Comparison of ENCODE assay signal across 2 fruit fly cellular contexts in genomic region chr2L:12424555-12424954, dm6.
TF ChIP-seq lines count a peak whose summit lies in the region.

TSS of gene Fam92 (plus strand) at chr2L:12424904.

TF ChIP-seq in whole organism, embryonic, 481 proteins besides CTCF, POLR2A, EP300 and RAD21 (continued from another document and continues in another):
- TF ChIP-seq sim (GFP tag; IDR thresholded peaks at IDR 0.05; lab: Robert Waterston, UW) (no peak), ato (GFP tag; IDR thresholded peaks at IDR 0.05; lab: Robert Waterston, UW; ENCODE audit: partially characterized antibody) (no peak), kay (GFP tag; optimal IDR thresholded peaks at IDR 0.05; lab: Kevin White, UChicago) (peak; percentile 0), Dad (GFP tag; optimal IDR thresholded peaks at IDR 0.05; lab: Kevin White, UChicago) (no peak), crp (GFP tag; optimal IDR thresholded peaks at IDR 0.05; lab: Kevin White, UChicago) (no peak), CG2712 (tag; optimal IDR thresholded peaks at IDR 0.05; lab: Kevin White, UChicago) (peak; percentile 74), CG6254 (GFP tag; optimal IDR thresholded peaks at IDR 0.05; lab: Kevin White, UChicago) (no peak), CG11695 (GFP tag; IDR thresholded peaks at IDR 0.05; lab: Robert Waterston, UW) (no peak), CG12299 (tag; optimal IDR thresholded peaks at IDR 0.05; lab: Kevin White, UChicago) (peak; percentile 41), CG32772 (GFP tag; IDR thresholded peaks at IDR 0.05; lab: Robert Waterston, UW) (no peak; the same call in 1 of the 2 replicates), CG10366 (GFP tag; IDR thresholded peaks at IDR 0.05; lab: Robert Waterston, UW) (peak; percentile 44; the same call in 1 of the 2 replicates), MBD-R2 (GFP tag; IDR thresholded peaks at IDR 0.05; lab: Robert Waterston, UW) (peak; percentile 39; the same call in 1 of the 2 replicates), bowl (GFP tag; IDR thresholded peaks at IDR 0.05; lab: Robert Waterston, UW) (no peak), CG7745 (tag; optimal IDR thresholded peaks at IDR 0.05; lab: Kevin White, UChicago) (no peak), CG10431 (GFP tag; optimal IDR thresholded peaks at IDR 0.05; lab: Kevin White, UChicago) (no peak), CG13775 (GFP tag; optimal IDR thresholded peaks at IDR 0.05; lab: Kevin White, UChicago) (no peak), Max (GFP tag; optimal IDR thresholded peaks at IDR 0.05; lab: Kevin White, UChicago) (peak; percentile 22), CG13123 (GFP tag; optimal IDR thresholded peaks at IDR 0.05; lab: Kevin White, UChicago) (no peak), CG31441 (GFP tag; IDR thresholded peaks at IDR 0.05; lab: Robert Waterston, UW) (peak; percentile 30; the same call in 1 of the 2 replicates), CG7357 (GFP tag; IDR thresholded peaks at IDR 0.05; lab: Robert Waterston, UW) (no peak), tna (GFP tag; IDR thresholded peaks at IDR 0.05; lab: Robert Waterston, UW; ENCODE audit: partially characterized antibody) (no peak), her (GFP tag; optimal IDR thresholded peaks at IDR 0.05; lab: Kevin White, UChicago) (no peak), Dbx (GFP tag; IDR thresholded peaks at IDR 0.05; lab: Robert Waterston, UW) (0 out of 3 replicates have a peak, but pooled peaks have one; percentile 13), ewg (GFP tag; optimal IDR thresholded peaks at IDR 0.05; lab: Kevin White, UChicago) (no peak), sna (GFP tag; IDR thresholded peaks at IDR 0.05; lab: Robert Waterston, UW; ENCODE audit: partially characterized antibody) (no peak), CG31224 (GFP tag; IDR thresholded peaks at IDR 0.05; lab: Robert Waterston, UW) (no peak), croc (GFP tag; conservative IDR thresholded peaks at IDR 0.05; lab: Robert Waterston, UW) (no peak), Usf (GFP tag; optimal IDR thresholded peaks at IDR 0.05; lab: Kevin White, UChicago) (no peak), CG15479 (GFP tag; optimal IDR thresholded peaks at IDR 0.05; lab: Kevin White, UChicago) (no peak), danr (GFP tag; IDR thresholded peaks at IDR 0.05; lab: Robert Waterston, UW) (no peak), Xrp1 (GFP tag; IDR thresholded peaks at IDR 0.05; lab: Robert Waterston, UW) (no peak), Doc2 (GFP tag; IDR thresholded peaks at IDR 0.05; lab: Robert Waterston, UW) (no peak), zen (tag; optimal IDR thresholded peaks at IDR 0.05; lab: Kevin White, UChicago) (peak; percentile 24), Hr78 (GFP tag; optimal IDR thresholded peaks at IDR 0.05; lab: Kevin White, UChicago) (no peak), CG14050 (GFP tag; IDR thresholded peaks at IDR 0.05; lab: Robert Waterston, UW) (no peak; the same call in 2 of the 3 replicates), Hand (GFP tag; optimal IDR thresholded peaks at IDR 0.05; lab: Kevin White, UChicago) (no peak), CG7786 (GFP tag; optimal IDR thresholded peaks at IDR 0.05; lab: Kevin White, UChicago) (no peak), CG1647 (GFP tag; optimal IDR thresholded peaks at IDR 0.05; lab: Kevin White, UChicago) (no peak), ci (GFP tag; IDR thresholded peaks at IDR 0.05; lab: Robert Waterston, UW) (peak; percentile 82), CG2199 (GFP tag; IDR thresholded peaks at IDR 0.05; lab: Robert Waterston, UW) (0 out of 3 replicates have a peak, but pooled peaks have one; percentile 39), chn (GFP tag; optimal IDR thresholded peaks at IDR 0.05; lab: Kevin White, UChicago) (peak; percentile 7), Rx (GFP tag; IDR thresholded peaks at IDR 0.05; lab: Robert Waterston, UW) (no peak), Camta (GFP tag; optimal IDR thresholded peaks at IDR 0.05; lab: Kevin White, UChicago) (peak; percentile 19), onecut (GFP tag; IDR thresholded peaks at IDR 0.05; lab: Robert Waterston, UW) (peak; percentile 56), NfI (GFP tag; optimal IDR thresholded peaks at IDR 0.05; lab: Kevin White, UChicago) (peak; percentile 71), CG10321 (GFP tag; IDR thresholded peaks at IDR 0.05; lab: Robert Waterston, UW) (no peak), ind (GFP tag; optimal IDR thresholded peaks at IDR 0.05; lab: Kevin White, UChicago) (peak; percentile 36), HmgD (GFP tag; optimal IDR thresholded peaks at IDR 0.05; lab: Kevin White, UChicago) (peak; percentile 0), Sox102F (GFP tag; optimal IDR thresholded peaks at IDR 0.05; lab: Kevin White, UChicago) (peak; percentile 57), chm (GFP tag; IDR thresholded peaks at IDR 0.05; lab: Robert Waterston, UW) (peak; percentile 29; the same call in 1 of the 2 replicates), CG12155 (GFP tag; optimal IDR thresholded peaks at IDR 0.05; lab: Kevin White, UChicago) (no peak), Antp (GFP tag; optimal IDR thresholded peaks at IDR 0.05; lab: Kevin White, UChicago) (peak; percentile 40), CG18764 (GFP tag; optimal IDR thresholded peaks at IDR 0.05; lab: Kevin White, UChicago) (no peak), CG12071 (GFP tag; optimal IDR thresholded peaks at IDR 0.05; lab: Kevin White, UChicago) (no peak), CG14710 (tag; optimal IDR thresholded peaks at IDR 0.05; lab: Kevin White, UChicago) (peak; percentile 39), D (optimal IDR thresholded peaks at IDR 0.05; lab: Kevin White, UChicago) (no peak), D (GFP tag; optimal IDR thresholded peaks at IDR 0.05; lab: Kevin White, UChicago) (no peak), CG9876 (GFP tag; optimal IDR thresholded peaks at IDR 0.05; lab: Kevin White, UChicago) (no peak), dmrt11E (tag; optimal IDR thresholded peaks at IDR 0.05; lab: Kevin White, UChicago) (peak; percentile 34), gcm2 (GFP tag; optimal IDR thresholded peaks at IDR 0.05; lab: Kevin White, UChicago) (no peak), CG2202 (tag; optimal IDR thresholded peaks at IDR 0.05; lab: Kevin White, UChicago) (no peak), Ptx1 (GFP tag; IDR thresholded peaks at IDR 0.05; lab: Robert Waterston, UW) (peak; percentile 18; the same call in 1 of the 2 replicates), CG14667 (GFP tag; IDR thresholded peaks at IDR 0.05; lab: Robert Waterston, UW) (no peak), sens-2 (GFP tag; IDR thresholded peaks at IDR 0.05; lab: Robert Waterston, UW) (peak; percentile 41), CG30020 (tag; optimal IDR thresholded peaks at IDR 0.05; lab: Kevin White, UChicago) (no peak), luna (GFP tag; optimal IDR thresholded peaks at IDR 0.05; lab: Kevin White, UChicago) (no peak), CG32532 (GFP tag; IDR thresholded peaks at IDR 0.05; lab: Robert Waterston, UW) (peak; percentile 73; the same call in 1 of the 2 replicates)

TF ChIP-seq in whole organism, prepupa, 60 proteins besides CTCF, POLR2A, EP300 and RAD21 (continued from another document):
- TF ChIP-seq net (GFP tag; optimal IDR thresholded peaks at IDR 0.05; lab: Kevin White, UChicago) (no peak), CG15336 (GFP tag; IDR thresholded peaks at IDR 0.05; lab: Robert Waterston, UW) (no peak), fd85E (GFP tag; optimal IDR thresholded peaks at IDR 0.05; lab: Kevin White, UChicago) (no peak), Lpt (GFP tag; optimal IDR thresholded peaks at IDR 0.05; lab: Kevin White, UChicago) (no peak), CG4318 (GFP tag; optimal IDR thresholded peaks at IDR 0.05; lab: Kevin White, UChicago) (no peak), CG6276 (GFP tag; optimal IDR thresholded peaks at IDR 0.05; lab: Kevin White, UChicago) (no peak), Hr4 (GFP tag; optimal IDR thresholded peaks at IDR 0.05; lab: Kevin White, UChicago) (peak; percentile 19), acj6 (GFP tag; optimal IDR thresholded peaks at IDR 0.05; lab: Kevin White, UChicago) (peak; percentile 15), vri (GFP tag; optimal IDR thresholded peaks at IDR 0.05; lab: Kevin White, UChicago) (peak; percentile 17), Blimp-1 (GFP tag; optimal IDR thresholded peaks at IDR 0.05; lab: Kevin White, UChicago) (no peak), CG3032 (tag; optimal IDR thresholded peaks at IDR 0.05; lab: Kevin White, UChicago) (peak; percentile 40), CG34406 (GFP tag; optimal IDR thresholded peaks at IDR 0.05; lab: Kevin White, UChicago) (no peak), pdm3 (GFP tag; optimal IDR thresholded peaks at IDR 0.05; lab: Kevin White, UChicago) (peak; percentile 56), Sox15 (GFP tag; optimal IDR thresholded peaks at IDR 0.05; lab: Kevin White, UChicago) (no peak), CG6163 (GFP tag; IDR thresholded peaks at IDR 0.05; lab: Robert Waterston, UW) (no peak), CG6854 (GFP tag; optimal IDR thresholded peaks at IDR 0.05; lab: Kevin White, UChicago) (no peak), Hr38 (GFP tag; optimal IDR thresholded peaks at IDR 0.05; lab: Kevin White, UChicago) (no peak), OdsH (GFP tag; optimal IDR thresholded peaks at IDR 0.05; lab: Kevin White, UChicago) (peak; percentile 35), Sox102F (GFP tag; optimal IDR thresholded peaks at IDR 0.05; lab: Kevin White, UChicago) (peak; percentile 49), eg (GFP tag; IDR thresholded peaks at IDR 0.05; lab: Robert Waterston, UW) (no peak), CG16779 (tag; optimal IDR thresholded peaks at IDR 0.05; lab: Kevin White, UChicago) (no peak), Hr39 (GFP tag; optimal IDR thresholded peaks at IDR 0.05; lab: Kevin White, UChicago) (peak; percentile 70), CG10669 (GFP tag; optimal IDR thresholded peaks at IDR 0.05; lab: Kevin White, UChicago) (peak; percentile 2), svp (GFP tag; lab: Kevin White, UChicago) (no peak), achi (GFP tag; optimal IDR thresholded peaks at IDR 0.05; lab: Kevin White, UChicago) (peak; percentile 11), salr (GFP tag; optimal IDR thresholded peaks at IDR 0.05; lab: Kevin White, UChicago) (no peak), CG11762 (GFP tag; optimal IDR thresholded peaks at IDR 0.05; lab: Kevin White, UChicago; ENCODE audit: insufficient read depth) (no peak), Eip93F (GFP tag; optimal IDR thresholded peaks at IDR 0.05; lab: Kevin White, UChicago) (no peak), Smox (GFP tag; optimal IDR thresholded peaks at IDR 0.05; lab: Kevin White, UChicago) (peak; percentile 41), CG32006 (GFP tag; optimal IDR thresholded peaks at IDR 0.05; lab: Kevin White, UChicago) (peak; percentile 0), CG8632 (GFP tag; optimal IDR thresholded peaks at IDR 0.05; lab: Kevin White, UChicago) (no peak), Gug (GFP tag; IDR thresholded peaks at IDR 0.05; lab: Robert Waterston, UW) (no peak), Ets96B (tag; optimal IDR thresholded peaks at IDR 0.05; lab: Kevin White, UChicago) (no peak), dsx (GFP tag; optimal IDR thresholded peaks at IDR 0.05; lab: Kevin White, UChicago; ENCODE audit: poor library complexity, severe bottlenecking) (no peak), fkh (GFP tag; optimal IDR thresholded peaks at IDR 0.05; lab: Kevin White, UChicago) (no peak), dac (GFP tag; optimal IDR thresholded peaks at IDR 0.05; lab: Kevin White, UChicago) (no peak), CG9139 (GFP tag; optimal IDR thresholded peaks at IDR 0.05; lab: Kevin White, UChicago) (no peak), CG10631 (GFP tag; optimal IDR thresholded peaks at IDR 0.05; lab: Kevin White, UChicago) (no peak)
